Worm (Caenorhabditis elegans): ENCODE results near the gene T11F9.14.
A peak's percentile ranks its signal among the peaks of the same experiment; 100 is the strongest.

Gene T11F9.14

ce11 chrV:11521448-11521847, 40.8 kb upstream of the T11F9.14 start, which contains the start of gene pafo-1 (continued):
- TF ChIP-seq drap-1 (GFP tag; optimal IDR thresholded peaks at IDR 0.05) (peak; percentile 49), mep-1 (tag; optimal IDR thresholded peaks at IDR 0.05) (peak; percentile 80), unc-120 (tag; optimal IDR thresholded peaks at IDR 0.05; ENCODE audit: poor library complexity, severe bottlenecking) (peak; percentile 28), ham-2 (GFP tag; optimal IDR thresholded peaks at IDR 0.05) (no peak), elt-3 (tag; optimal IDR thresholded peaks at IDR 0.05) (no peak), ceh-83 (GFP tag; optimal IDR thresholded peaks at IDR 0.05) (peak; percentile 19), unc-62 (GFP tag; optimal IDR thresholded peaks at IDR 0.05) (no peak), mab-5 (tag; optimal IDR thresholded peaks at IDR 0.05) (no peak)

DNA sequence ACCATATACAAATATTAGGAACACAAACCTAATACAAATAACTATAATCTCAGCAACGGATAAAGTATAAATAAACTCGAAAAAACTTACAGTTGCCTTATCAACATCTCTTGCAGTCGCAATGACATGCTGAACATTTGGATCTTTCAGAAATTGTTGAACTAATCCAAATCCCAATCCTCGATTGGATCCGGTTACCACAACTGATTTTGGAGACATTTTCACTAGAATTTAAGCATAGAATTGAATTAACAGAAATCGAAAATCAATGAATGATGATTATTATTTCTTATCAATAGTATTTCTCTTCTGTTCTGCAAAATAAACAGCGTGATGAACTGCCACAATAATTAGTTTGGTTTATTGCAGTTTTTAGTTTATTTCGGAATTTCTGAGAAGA, 39.6 kb upstream of the T11F9.14 start, which contains the start of the genes C55A6.11 and C55A6.7:
C55A6.11 (plus strand) TSS at position 301 of the 400 bp plus-strand sequence.
C55A6.7 (minus strand) TSS at position 316 of the 400 bp plus-strand sequence.
- TF ChIP-seq nhr-12 (tag; optimal IDR thresholded peaks at IDR 0.05) (no peak), nhr-28 (tag; optimal IDR thresholded peaks at IDR 0.05) (no peak), ztf-11 (tag; optimal IDR thresholded peaks at IDR 0.05) (no peak), elt-1 (tag; optimal IDR thresholded peaks at IDR 0.05; ENCODE audit: borderline replicate concordance, insufficient read depth) (no peak), elt-3 (tag; optimal IDR thresholded peaks at IDR 0.05) (no peak), lin-32 (GFP tag; optimal IDR thresholded peaks at IDR 0.05) (no peak), ceh-39 (tag; optimal IDR thresholded peaks at IDR 0.05) (no peak), ham-2 (GFP tag; optimal IDR thresholded peaks at IDR 0.05) (no peak), unc-62 (GFP tag; optimal IDR thresholded peaks at IDR 0.05) (no peak), nhr-237 (tag; optimal IDR thresholded peaks at IDR 0.05) (no peak), lsy-2 (tag; optimal IDR thresholded peaks at IDR 0.05) (no peak), sem-2 (GFP tag; optimal IDR thresholded peaks at IDR 0.05) (no peak), tbx-8 (GFP tag; optimal IDR thresholded peaks at IDR 0.05) (no peak), lin-13 (tag; optimal IDR thresholded peaks at IDR 0.05) (no peak), M03D4.4 (tag; optimal IDR thresholded peaks at IDR 0.05) (no peak), cnd-1 (tag; optimal IDR thresholded peaks at IDR 0.05) (no peak), ces-1 (GFP tag; optimal IDR thresholded peaks at IDR 0.05) (no peak), blmp-1 (tag; optimal IDR thresholded peaks at IDR 0.05) (no peak)

ce11 chrV:11517789-11518188, 37.2 kb upstream of the T11F9.14 start, which contains the start of gene C55A6.4:
TSS of gene C55A6.4 (minus strand) at chrV:11517889.
- TF ChIP-seq nhr-76 (tag; optimal IDR thresholded peaks at IDR 0.05) (no peak), cnd-1 (tag; optimal IDR thresholded peaks at IDR 0.05) (no peak), nhr-237 (tag; optimal IDR thresholded peaks at IDR 0.05) (no peak), nhr-12 (tag; optimal IDR thresholded peaks at IDR 0.05) (no peak), ztf-11 (tag; optimal IDR thresholded peaks at IDR 0.05) (no peak), drap-1 (GFP tag; optimal IDR thresholded peaks at IDR 0.05) (no peak), lin-32 (GFP tag; optimal IDR thresholded peaks at IDR 0.05) (no peak), nhr-28 (tag; optimal IDR thresholded peaks at IDR 0.05) (no peak), unc-39 (tag; optimal IDR thresholded peaks at IDR 0.05) (no peak), blmp-1 (tag; optimal IDR thresholded peaks at IDR 0.05) (no peak), elt-3 (tag; optimal IDR thresholded peaks at IDR 0.05) (no peak), ces-1 (GFP tag; optimal IDR thresholded peaks at IDR 0.05) (no peak), ham-2 (GFP tag; optimal IDR thresholded peaks at IDR 0.05) (no peak), mep-1 (tag; optimal IDR thresholded peaks at IDR 0.05) (no peak), mab-5 (tag; optimal IDR thresholded peaks at IDR 0.05) (no peak), sptf-1 (tag; optimal IDR thresholded peaks at IDR 0.05) (no peak), lsy-2 (tag; optimal IDR thresholded peaks at IDR 0.05) (no peak)

DNA sequence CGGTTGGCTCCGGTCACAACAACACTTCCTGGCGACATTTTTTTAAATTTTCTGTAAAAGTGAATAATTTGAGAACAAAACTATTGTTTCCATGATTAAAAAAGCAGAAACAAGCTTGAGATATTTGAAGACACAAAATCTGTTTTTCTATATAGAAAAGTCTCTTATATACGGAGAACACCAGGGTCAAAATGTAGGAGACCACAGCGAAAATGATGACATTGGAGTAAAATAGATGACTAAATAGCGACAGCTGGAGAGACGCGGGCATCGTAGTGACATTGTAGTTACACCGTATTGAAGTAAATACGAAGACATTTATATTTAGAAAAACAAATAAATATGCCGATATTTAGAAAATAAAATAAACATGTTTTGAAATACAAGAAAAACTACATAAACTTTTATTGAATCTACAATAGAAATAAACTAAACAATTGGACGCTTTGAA, 35.5 kb upstream of the T11F9.14 start, which contains the start of gene sdz-8:
sdz-8 (minus strand) TSS at position 51 of the 451 bp plus-strand sequence.
- no peak for TF ChIP-seq tbx-8 (GFP tag; optimal IDR thresholded peaks at IDR 0.05)
- TF ChIP-seq mep-1 (tag; optimal IDR thresholded peaks at IDR 0.05): no peak
- TF ChIP-seq ceh-39 (tag; optimal IDR thresholded peaks at IDR 0.05): no peak
- TF ChIP-seq snpc-4 (tag; optimal IDR thresholded peaks at IDR 0.05): no peak
- TF ChIP-seq nhr-76 (tag; optimal IDR thresholded peaks at IDR 0.05): no peak
- no peak for TF ChIP-seq mls-2 (tag; optimal IDR thresholded peaks at IDR 0.05)
- TF ChIP-seq nhr-28 (tag; optimal IDR thresholded peaks at IDR 0.05): no peak
- TF ChIP-seq ces-1 (GFP tag; optimal IDR thresholded peaks at IDR 0.05): no peak
- TF ChIP-seq sem-2 (GFP tag; optimal IDR thresholded peaks at IDR 0.05): no peak
- TF ChIP-seq mab-5 (tag; optimal IDR thresholded peaks at IDR 0.05): no peak
- no peak for TF ChIP-seq bed-3 (GFP tag; optimal IDR thresholded peaks at IDR 0.05)
- TF ChIP-seq ceh-43 (GFP tag; optimal IDR thresholded peaks at IDR 0.05): no peak
- TF ChIP-seq M03D4.4 (tag; optimal IDR thresholded peaks at IDR 0.05): no peak
- TF ChIP-seq lin-32 (GFP tag; optimal IDR thresholded peaks at IDR 0.05): no peak
- TF ChIP-seq cnd-1 (tag; optimal IDR thresholded peaks at IDR 0.05): no peak
- no peak for TF ChIP-seq lsy-2 (tag; optimal IDR thresholded peaks at IDR 0.05)
- no peak for TF ChIP-seq hlh-1 (tag; optimal IDR thresholded peaks at IDR 0.05)
- TF ChIP-seq ham-2 (GFP tag; optimal IDR thresholded peaks at IDR 0.05): no peak
- TF ChIP-seq blmp-1 (tag; optimal IDR thresholded peaks at IDR 0.05): no peak
